Worm (Caenorhabditis elegans): Measurements from ENCODE around the gene C37C3.17.

DNA sequence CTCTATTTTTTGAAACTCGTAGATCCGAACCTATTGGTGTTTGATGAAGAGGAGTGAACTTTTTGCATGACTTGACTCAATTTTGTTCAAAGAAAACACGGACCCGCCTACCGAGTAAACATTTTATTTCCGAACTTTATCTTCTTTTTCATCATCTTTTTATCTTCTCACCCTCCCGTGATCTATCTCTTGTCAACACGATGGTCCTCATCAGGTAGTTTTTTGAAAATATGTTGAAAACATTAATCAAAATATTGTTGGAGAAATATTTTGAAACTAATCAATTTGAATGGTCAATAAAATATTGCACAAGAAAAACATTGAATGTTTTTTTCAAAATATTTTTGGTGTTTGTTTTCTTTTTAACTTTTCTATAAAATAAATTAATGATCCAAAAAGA lies 46.7 kb upstream of the C37C3.17 start:
- TF ChIP-seq tbx-2 (tag; optimal IDR thresholded peaks at IDR 0.05) (no peak), dmd-4 (tag; optimal IDR thresholded peaks at IDR 0.05; ENCODE audit: borderline replicate concordance) (no peak), odd-2 (tag; optimal IDR thresholded peaks at IDR 0.05) (no peak), pax-1 (tag; optimal IDR thresholded peaks at IDR 0.05) (no peak), ceh-31 (tag; optimal IDR thresholded peaks at IDR 0.05) (no peak), fkh-6 (tag; optimal IDR thresholded peaks at IDR 0.05) (no peak), ceh-9 (tag; optimal IDR thresholded peaks at IDR 0.05) (no peak), nhr-11 (tag; optimal IDR thresholded peaks at IDR 0.05) (no peak), sox-4 (tag; optimal IDR thresholded peaks at IDR 0.05) (no peak), ttx-3 (tag; optimal IDR thresholded peaks at IDR 0.05) (no peak)

All from whole organism, late embryonic.